Worm (Caenorhabditis elegans): Measurements from ENCODE around the gene mrps-5.

The mrps-5 gene

DNA sequence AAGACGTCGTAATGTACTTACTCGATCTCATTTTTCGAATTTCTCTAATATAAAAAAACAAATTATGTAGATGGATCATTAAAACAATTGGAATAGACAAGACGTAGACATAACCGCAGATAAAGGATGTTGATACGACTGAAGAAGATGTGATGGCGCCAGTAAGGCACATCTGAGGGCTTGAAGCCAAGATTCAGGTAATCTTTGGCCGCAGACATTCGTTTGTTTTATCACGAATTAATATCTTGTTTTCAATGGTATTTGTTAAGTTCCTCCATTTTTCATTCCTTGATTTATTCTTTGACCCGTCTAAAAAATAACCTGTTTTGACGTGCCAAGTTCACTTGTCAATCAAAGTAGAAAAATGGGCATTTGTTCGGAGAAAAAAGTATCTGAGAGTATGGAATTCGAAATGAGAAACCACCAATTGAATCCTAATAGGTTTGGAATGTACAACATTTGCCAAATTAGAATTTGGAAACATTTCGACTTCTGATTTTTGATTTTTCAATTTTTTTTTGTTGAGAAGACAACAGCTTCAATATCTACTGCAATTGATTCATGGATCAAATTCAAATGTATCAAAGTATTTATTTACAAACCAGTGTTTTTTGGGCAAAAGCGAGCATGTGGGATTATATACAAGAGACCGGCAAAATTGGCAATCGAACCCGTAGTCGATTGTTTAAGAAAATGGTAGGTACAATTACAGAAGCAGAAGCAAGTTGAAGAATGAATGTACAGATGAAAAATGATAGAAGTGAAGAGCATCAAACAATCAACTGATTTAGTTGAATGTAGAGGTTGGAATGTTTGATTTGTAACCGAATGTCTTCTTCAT, 11.4 kb upstream of the mrps-5 start:
- TF ChIP-seq die-1 (tag; optimal IDR thresholded peaks at IDR 0.05) (no peak), pha-4 (tag; optimal IDR thresholded peaks at IDR 0.05) (no peak), lsl-1 (GFP tag; optimal IDR thresholded peaks at IDR 0.05) (no peak), unc-62 (GFP tag; optimal IDR thresholded peaks at IDR 0.05) (no peak), snpc-3.4 (tag; optimal IDR thresholded peaks at IDR 0.05) (no peak), hmg-1.2 (GFP tag; IDR thresholded peaks at IDR 0.05) (no peak), ZK185.1 (tag; optimal IDR thresholded peaks at IDR 0.05; ENCODE audit: poor library complexity, severe bottlenecking) (no peak), nfya-2 (GFP tag; IDR thresholded peaks at IDR 0.05) (no peak), ets-4 (GFP tag; optimal IDR thresholded peaks at IDR 0.05) (no peak), ztf-18 (tag; optimal IDR thresholded peaks at IDR 0.05) (no peak), aptf-3 (GFP tag; IDR thresholded peaks at IDR 0.05) (no peak), hlh-26 (GFP tag; conservative IDR thresholded peaks at IDR 0.05) (no peak), C06A6.2 (GFP tag; conservative IDR thresholded peaks at IDR 0.05) (no peak), aptf-2 (GFP tag; conservative IDR thresholded peaks at IDR 0.05) (no peak), ztf-26 (tag; optimal IDR thresholded peaks at IDR 0.05) (peak; percentile 13), F37B4.10 (GFP tag; IDR thresholded peaks at IDR 0.05) (no peak), ztf-6 (GFP tag; IDR thresholded peaks at IDR 0.05) (no peak), lag-1 (GFP tag; IDR thresholded peaks at IDR 0.05) (no peak), rcor-1 (GFP tag; IDR thresholded peaks at IDR 0.05) (no peak), Y95B8A.8 (GFP tag; IDR thresholded peaks at IDR 0.05) (no peak), ztf-22 (GFP tag; optimal IDR thresholded peaks at IDR 0.05) (no peak), sdz-38 (tag; optimal IDR thresholded peaks at IDR 0.05) (no peak), nhr-27 (tag; optimal IDR thresholded peaks at IDR 0.05) (no peak), somi-1 (GFP tag; optimal IDR thresholded peaks at IDR 0.05) (no peak), K12H6.12 (tag; optimal IDR thresholded peaks at IDR 0.05) (no peak), atf-7 (tag; optimal IDR thresholded peaks at IDR 0.05) (no peak), dox-1 (GFP tag; IDR thresholded peaks at IDR 0.05) (peak; percentile 17; the same call in 1 of the 2 replicates), B0336.3 (GFP tag; IDR thresholded peaks at IDR 0.05) (peak; percentile 23; the same call in 1 of the 2 replicates), nfya-1 (tag; optimal IDR thresholded peaks at IDR 0.05; ENCODE audit: borderline replicate concordance, insufficient read depth) (no peak), unc-130 (GFP tag; optimal IDR thresholded peaks at IDR 0.05) (no peak), Y79H2A.3 (GFP tag; conservative IDR thresholded peaks at IDR 0.05) (no peak), F23B12.7 (tag; optimal IDR thresholded peaks at IDR 0.05; ENCODE audit: insufficient read depth) (no peak), mes-4 (tag; optimal IDR thresholded peaks at IDR 0.05) (no peak), tbp1 (GFP tag; optimal IDR thresholded peaks at IDR 0.05) (peak; percentile 20), K11D2.4 (GFP tag; IDR thresholded peaks at IDR 0.05) (peak; percentile 65), let-526 (GFP tag; IDR thresholded peaks at IDR 0.05) (peak; percentile 39; the same call in 1 of the 2 replicates), Y56A3A.18 (GFP tag; IDR thresholded peaks at IDR 0.05) (no peak), chd-7 (tag; optimal IDR thresholded peaks at IDR 0.05) (no peak), hrde-1 (tag; optimal IDR thresholded peaks at IDR 0.05; ENCODE audit: borderline replicate concordance) (no peak), mxl-1 (tag; optimal IDR thresholded peaks at IDR 0.05) (no peak), athp-1 (tag; optimal IDR thresholded peaks at IDR 0.05) (no peak), cebp-2 (GFP tag; IDR thresholded peaks at IDR 0.05) (no peak), ceh-40 (GFP tag; IDR thresholded peaks at IDR 0.05) (no peak), ama-1 (optimal IDR thresholded peaks at IDR 0.05) (peak; percentile 87), ama-1 (GFP tag; optimal IDR thresholded peaks at IDR 0.05) (no peak), Y53G8AR.9 (GFP tag; conservative IDR thresholded peaks at IDR 0.05) (0 out of 2 replicates have a peak, but pooled peaks have one; percentile 26), hlh-12 (tag; optimal IDR thresholded peaks at IDR 0.05) (no peak), lin-26 (GFP tag; IDR thresholded peaks at IDR 0.05) (peak; percentile 59; the same call in 1 of the 2 replicates)
